Worm (Caenorhabditis elegans): Measurements from ENCODE around the gene hrpk-2.

- TF ChIP-seq hlh-30 (tag; optimal IDR thresholded peaks at IDR 0.05; ENCODE audit: insufficient read depth): no peak
- no peak for TF ChIP-seq nhr-111 (GFP tag; optimal IDR thresholded peaks at IDR 0.05)
- no peak for TF ChIP-seq skn-1 (tag; optimal IDR thresholded peaks at IDR 0.05)
- no peak for TF ChIP-seq F44E2.7 (GFP tag; IDR thresholded peaks at IDR 0.05)
- no peak for TF ChIP-seq dve-1 (tag; optimal IDR thresholded peaks at IDR 0.05; ENCODE audit: insufficient read depth)
- no peak for TF ChIP-seq unc-130 (GFP tag; optimal IDR thresholded peaks at IDR 0.05)
- TF ChIP-seq nhr-10 (tag; optimal IDR thresholded peaks at IDR 0.05): no peak
- TF ChIP-seq ceh-20 (GFP tag; IDR thresholded peaks at IDR 0.05): no peak
These were observed 23.4 kb downstream of the hrpk-2 start, which contains the start of gene cit-1.2 for ce11 chrIII:8010260-8010822.
